Worm (Caenorhabditis elegans) whole organism, L1 larva: ENCODE measurements around the gene glb-11.

Source experiments
- C16A3.4 ChIP-seq: fragments of 150-350 bp; optimal IDR thresholded peaks from 2 replicates; lab custom pipeline; 2014; ENCODE audit warnings: missing biosample characterization, missing genetic modification characterization
- elt-3 ChIP-seq, 6 experiments: fragments of 150-350 bp in 1 of 6; sonication (generic microtip); optimal IDR thresholded peaks; 2 replicates each; lab custom pipeline; 2017 to 2018; ENCODE audit warnings: missing biosample characterization in 6 of 6, missing genetic modification characterization in 6 of 6, inconsistent platforms in 1 of 6

ce11 chrIII:4005446-4006192, 13.6 kb upstream of the glb-11 start, which contains the start of gene pxd-1:
- TF ChIP-seq elt-3 (tag; optimal IDR thresholded peaks at IDR 0.05; lab: Kevin White, UChicago): no peak
- no peak for TF ChIP-seq C16A3.4 (tag; lab: Kevin White, UChicago)
